Fruit fly (Drosophila melanogaster): ENCODE data around the gene yellow-f2.

- TF ChIP-seq Sin3A (optimal IDR thresholded peaks at IDR 0.05) (no peak), psq (optimal IDR thresholded peaks at IDR 0.05) (no peak), h (optimal IDR thresholded peaks at IDR 0.05) (no peak), insv (optimal IDR thresholded peaks at IDR 0.05) (no peak), Myc (optimal IDR thresholded peaks at IDR 0.05) (no peak), ttk (optimal IDR thresholded peaks at IDR 0.05) (no peak)
These were observed 18.0 kb upstream of the yellow-f2 start for dm6 chr3R:13012990-13013389.
